Fruit fly (Drosophila melanogaster) whole organism, embryonic: ENCODE measurements around the gene Naxd.
A peak's percentile ranks its signal among the peaks of the same experiment; 100 is the strongest.

Experiments used
- Bdp1 ChIP-seq: fragments of 200-800 bp; sonication (Bioruptor generic); optimal IDR thresholded peaks from 3 replicates; lab custom pipeline; 2016; ENCODE audit warnings: missing biosample characterization, missing genetic modification characterization
- BtbVII ChIP-seq: fragments of 200-800 bp; sonication (Bioruptor generic); optimal IDR thresholded peaks from 3 replicates; lab custom pipeline; 2017; ENCODE audit warnings: missing biosample characterization, mild to moderate bottlenecking, missing genetic modification characterization
- CG10267 ChIP-seq: fragments of 200-800 bp; sonication (Bioruptor generic); optimal IDR thresholded peaks from 2 replicates; lab custom pipeline; 2018; ENCODE audit warnings: missing biosample characterization, mild to moderate bottlenecking, missing genetic modification characterization, moderate library complexity
- CG10979 ChIP-seq: fragments of 200-800 bp; sonication (Bioruptor generic); optimal IDR thresholded peaks from 2 replicates; lab custom pipeline; 2018; ENCODE audit warnings: missing biosample characterization, mild to moderate bottlenecking, missing genetic modification characterization, moderate library complexity
- CG11398 ChIP-seq: fragments of 200-800 bp; sonication (Bioruptor generic); optimal IDR thresholded peaks from 2 replicates; lab custom pipeline; 2016; ENCODE audit warnings: missing biosample characterization, missing genetic modification characterization
- CG11504 ChIP-seq: fragments of 200-800 bp; sonication (Bioruptor generic); optimal IDR thresholded peaks from 3 replicates; lab custom pipeline; 2019; ENCODE audit warnings: missing biosample characterization, mild to moderate bottlenecking, missing genetic modification characterization, moderate library complexity
- CG13775 ChIP-seq: fragments of 200-800 bp; sonication (Bioruptor generic); optimal IDR thresholded peaks from 3 replicates; lab custom pipeline; 2017; ENCODE audit warnings: missing biosample characterization, mild to moderate bottlenecking, missing genetic modification characterization
- CG17361 ChIP-seq: fragments of 200-800 bp; sonication (Bioruptor generic); IDR thresholded peaks from 3 replicates; pipeline ENCODE4 v1.3.6; 2022; ENCODE audit warnings: missing biosample characterization, missing genetic modification characterization
- CG18262 ChIP-seq: fragments of 200-800 bp; optimal IDR thresholded peaks from 3 replicates; lab custom pipeline; 2019; ENCODE audit warnings: missing biosample characterization, mild to moderate bottlenecking, missing genetic modification characterization, moderate library complexity
- CG18599 ChIP-seq: fragments of 200-800 bp; sonication (Bioruptor generic); optimal IDR thresholded peaks from 3 replicates; lab custom pipeline; 2017; ENCODE audit warnings: missing biosample characterization, missing genetic modification characterization, mild to moderate bottlenecking, moderate library complexity, missing genetic modification reagents
- CG2120 ChIP-seq: fragments of 200-800 bp; sonication (Bioruptor generic); optimal IDR thresholded peaks from 3 replicates; lab custom pipeline; 2016; ENCODE audit warnings: missing biosample characterization, missing genetic modification characterization
- CG2712 ChIP-seq: fragments of 200-800 bp; optimal IDR thresholded peaks from 3 replicates; lab custom pipeline; 2019; ENCODE audit warnings: missing biosample characterization, mild to moderate bottlenecking, missing genetic modification characterization, moderate library complexity
- CG30403 ChIP-seq: fragments of 200-800 bp; sonication (Bioruptor generic); optimal IDR thresholded peaks from 3 replicates; lab custom pipeline; 2016; ENCODE audit warnings: missing biosample characterization, missing genetic modification characterization
- CG34422 ChIP-seq: fragments of 200-800 bp; sonication (Bioruptor generic); IDR thresholded peaks from 3 replicates; pipeline ENCODE4 v1.3.6; 2022; ENCODE audit warnings: missing biosample characterization, missing genetic modification characterization
- CG4360 ChIP-seq: fragments of 200-800 bp; sonication (Bioruptor generic); IDR thresholded peaks from 2 replicates; pipeline ENCODE4 v1.3.6; 2022; ENCODE audit warnings: missing biosample characterization, missing genetic modification characterization
- CG4424 ChIP-seq: fragments of 200-800 bp; sonication (Bioruptor generic); optimal IDR thresholded peaks from 3 replicates; lab custom pipeline; 2016; ENCODE audit warnings: missing biosample characterization, missing genetic modification characterization
- CG4820 ChIP-seq: fragments of 200-800 bp; sonication (Bioruptor generic); optimal IDR thresholded peaks from 3 replicates; lab custom pipeline; 2016; ENCODE audit warnings: missing biosample characterization, missing genetic modification characterization
- CG6689 ChIP-seq: fragments of 200-800 bp; sonication (Bioruptor generic); IDR thresholded peaks from 2 replicates; pipeline ENCODE4 v1.3.6; 2022; ENCODE audit warnings: missing biosample characterization, missing genetic modification characterization
- CG6791 ChIP-seq: fragments of 200-800 bp; sonication (Bioruptor generic); IDR thresholded peaks from 3 replicates; pipeline ENCODE4 v1.3.6; 2022; ENCODE audit warnings: missing biosample characterization, missing genetic modification characterization; ENCODE audit not compliant: partially characterized antibody
- CG8281 ChIP-seq: fragments of 200-800 bp; sonication (Bioruptor generic); optimal IDR thresholded peaks from 2 replicates; lab custom pipeline; 2018; ENCODE audit warnings: missing biosample characterization, mild to moderate bottlenecking, missing genetic modification characterization, moderate library complexity
- CG9727 ChIP-seq: fragments of 200-800 bp; sonication (Bioruptor generic); optimal IDR thresholded peaks from 3 replicates; lab custom pipeline; 2017; ENCODE audit warnings: missing biosample characterization, mild to moderate bottlenecking, missing genetic modification characterization
- CTCF ChIP-seq: fragments of 200-800 bp; sonication (Bioruptor generic); optimal IDR thresholded peaks from 2 replicates; lab custom pipeline; 2017; ENCODE audit warnings: missing biosample characterization, mild to moderate bottlenecking, missing genetic modification characterization, moderate library complexity
- Chrac-16 ChIP-seq: fragments of 200-800 bp; sonication (Bioruptor generic); optimal IDR thresholded peaks from 3 replicates; lab custom pipeline; 2016; ENCODE audit warnings: missing biosample characterization, missing genetic modification characterization
- Dip2 ChIP-seq: fragments of 200-800 bp; sonication (Bioruptor generic); IDR thresholded peaks from 2 replicates; pipeline ENCODE4 v1.3.6; 2022; ENCODE audit warnings: missing biosample characterization, missing genetic modification characterization
- Rfx ChIP-seq: fragments of 200-800 bp; sonication (Bioruptor generic); IDR thresholded peaks from 2 replicates; pipeline ENCODE4 v1.3.6; 2022; ENCODE audit warnings: missing biosample characterization, missing genetic modification characterization
- Sry-β ChIP-seq: fragments of 200-800 bp; sonication (Bioruptor generic); optimal IDR thresholded peaks from 2 replicates; lab custom pipeline; 2018; ENCODE audit warnings: missing biosample characterization, mild to moderate bottlenecking, missing genetic modification characterization, moderate library complexity
- Taf1 ChIP-seq: fragments of 200-800 bp; sonication (Bioruptor generic); IDR thresholded peaks from 2 replicates; pipeline ENCODE4 v1.3.6; 2022; ENCODE audit warnings: missing biosample characterization, missing genetic modification characterization
- Xrp1 ChIP-seq: fragments of 200-800 bp; sonication (Bioruptor generic); IDR thresholded peaks from 2 replicates; pipeline ENCODE4 v1.3.6; 2022; ENCODE audit warnings: missing biosample characterization, missing genetic modification characterization
- bcd ChIP-seq: fragments of 200-800 bp; sonication (Bioruptor generic); optimal IDR thresholded peaks from 2 replicates; lab custom pipeline; 2017; ENCODE audit warnings: missing biosample characterization, mild to moderate bottlenecking, missing genetic modification characterization
- bigmax ChIP-seq: fragments of 200-800 bp; sonication (Bioruptor generic); optimal IDR thresholded peaks from 2 replicates; lab custom pipeline; 2018; ENCODE audit warnings: missing biosample characterization, mild to moderate bottlenecking, missing genetic modification characterization
- bsh ChIP-seq, 2 experiments: fragments of 200-800 bp; sonication (Bioruptor generic); optimal IDR thresholded peaks; 2 replicates each; lab custom pipeline; 2017 to 2018; ENCODE audit warnings: mild to moderate bottlenecking in 2 of 2, missing biosample characterization in 2 of 2, missing genetic modification characterization in 2 of 2, moderate library complexity in 1 of 2
- btn ChIP-seq: fragments of 200-800 bp; sonication (Bioruptor generic); optimal IDR thresholded peaks from 2 replicates; lab custom pipeline; 2016; ENCODE audit warnings: missing biosample characterization, missing genetic modification characterization
- chinmo ChIP-seq: fragments of 200-800 bp; sonication (Bioruptor generic); IDR thresholded peaks from 4 replicates; pipeline ENCODE4 v1.3.6; 2022; ENCODE audit warnings: missing biosample characterization, missing genetic modification characterization; ENCODE audit not compliant: partially characterized antibody
- corto ChIP-seq: fragments of 200-800 bp; sonication (Bioruptor generic); optimal IDR thresholded peaks from 2 replicates; lab custom pipeline; 2016; ENCODE audit warnings: missing biosample characterization, mild to moderate bottlenecking, missing genetic modification characterization, moderate library complexity
- dm ChIP-seq: fragments of 200-800 bp; sonication (Bioruptor generic); optimal IDR thresholded peaks from 3 replicates; lab custom pipeline; 2016; ENCODE audit warnings: missing biosample characterization, missing genetic modification characterization
- ewg ChIP-seq: fragments of 200-800 bp; sonication (Bioruptor generic); optimal IDR thresholded peaks from 3 replicates; lab custom pipeline; 2017; ENCODE audit warnings: mild to moderate bottlenecking, missing biosample characterization, missing genetic modification reagents, missing genetic modification characterization
- gem ChIP-seq: fragments of 200-800 bp; sonication (Bioruptor generic); optimal IDR thresholded peaks from 2 replicates; lab custom pipeline; 2019; ENCODE audit warnings: missing biosample characterization, mild to moderate bottlenecking, missing genetic modification characterization, moderate library complexity
- gfzf ChIP-seq: fragments of 200-800 bp; sonication (Bioruptor generic); optimal IDR thresholded peaks from 2 replicates; lab custom pipeline; 2016; ENCODE audit warnings: missing biosample characterization, mild to moderate bottlenecking, missing genetic modification characterization, moderate library complexity
- grau ChIP-seq: fragments of 200-800 bp; optimal IDR thresholded peaks from 3 replicates; lab custom pipeline; 2019; ENCODE audit warnings: missing biosample characterization, mild to moderate bottlenecking, missing genetic modification characterization, moderate library complexity
- jing ChIP-seq: fragments of 200-800 bp; sonication (Bioruptor generic); optimal IDR thresholded peaks from 2 replicates; lab custom pipeline; 2018; ENCODE audit warnings: missing biosample characterization, mild to moderate bottlenecking, missing genetic modification characterization
- lola ChIP-seq, 3 experiments: fragments of >200 bp in 2 of 3; fragments of 200-800 bp in 1 of 3; sonication (Bioruptor generic) in 1 of 3; optimal IDR thresholded peaks; 2 replicates each; lab custom pipeline; 2017 to 2019; ENCODE audit warnings: missing biosample characterization in 3 of 3, missing genetic modification characterization in 3 of 3, mild to moderate bottlenecking in 1 of 3, moderate library complexity in 1 of 3
- phol ChIP-seq: fragments of 200-800 bp; sonication (Bioruptor generic); optimal IDR thresholded peaks from 3 replicates; lab custom pipeline; 2018; ENCODE audit warnings: missing biosample characterization, mild to moderate bottlenecking, missing genetic modification characterization, moderate library complexity
- pnt ChIP-seq: fragments of 200-800 bp; sonication (Bioruptor generic); optimal IDR thresholded peaks from 3 replicates; lab custom pipeline; 2016; ENCODE audit warnings: missing biosample characterization, missing genetic modification characterization
- row ChIP-seq: fragments of 200-800 bp; sonication (Bioruptor generic); IDR thresholded peaks from 3 replicates; pipeline ENCODE4 v1.3.6; 2022; ENCODE audit warnings: missing biosample characterization, missing genetic modification characterization
- sens ChIP-seq: fragments of 200-800 bp; sonication (Bioruptor generic); peaks from one replicate; lab custom pipeline; 2016; ENCODE audit warnings: missing biosample characterization, missing genetic modification characterization
- seq ChIP-seq: fragments of 200-800 bp; sonication (Bioruptor generic); IDR thresholded peaks from 2 replicates; pipeline ENCODE4 v1.3.6; 2022; ENCODE audit warnings: missing biosample characterization, missing genetic modification characterization
- slp2 ChIP-seq: fragments of 200-800 bp; sonication (Bioruptor generic); optimal IDR thresholded peaks from 2 replicates; lab custom pipeline; 2016; ENCODE audit warnings: missing biosample characterization, missing genetic modification characterization

Gene Naxd

DNA sequence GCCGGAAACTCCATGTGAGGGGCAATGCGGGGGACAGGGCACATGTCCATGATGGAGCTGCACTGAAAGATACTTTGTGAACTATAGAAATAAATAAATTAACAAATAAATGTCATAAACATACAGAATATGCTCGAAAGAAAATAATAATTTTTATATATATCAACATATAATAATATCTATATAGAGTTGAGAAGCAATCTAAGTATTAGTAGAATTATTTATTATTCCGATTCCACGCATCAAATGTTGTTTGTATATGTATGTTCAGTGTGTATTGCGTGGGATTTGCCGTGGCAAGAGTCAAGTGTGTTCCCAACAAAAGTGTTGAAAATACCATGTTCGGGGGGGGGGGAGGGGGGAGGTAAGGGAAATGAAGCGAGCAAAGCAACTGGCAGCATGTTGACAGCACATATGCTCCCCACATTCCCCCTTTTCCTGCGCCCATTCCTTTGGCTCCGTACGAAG, 40.6 kb downstream of the Naxd start (continued):
- TF ChIP-seq CG6791 (GFP tag; lab: Robert Waterston, UW), result no peak
- no peak for TF ChIP-seq CG18599 (GFP tag; lab: Kevin White, UChicago)

DNA sequence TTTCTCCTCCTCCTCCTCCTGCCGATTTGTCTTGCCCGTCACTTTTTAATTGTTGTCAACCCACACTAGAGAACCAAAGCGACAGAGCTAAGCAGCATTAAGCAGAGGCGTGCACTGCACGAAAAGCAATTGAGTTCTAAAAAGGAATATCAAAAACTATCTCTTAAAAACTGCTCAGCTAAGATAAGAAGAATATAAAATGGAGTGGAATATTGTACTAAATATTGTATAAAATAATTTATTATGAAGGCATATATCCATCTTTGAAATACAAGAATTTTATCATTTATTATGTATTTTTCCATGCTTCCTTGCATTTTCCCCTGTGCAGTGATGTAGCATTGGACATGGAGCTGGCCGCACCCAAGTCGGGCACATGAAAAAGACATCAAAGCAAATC, 42.4 kb downstream of the Naxd start:
- TF ChIP-seq CG2120 (GFP tag; lab: Kevin White, UChicago) (peak; percentile 2), CG11398 (no peak), bcd (no peak), gfzf (GFP tag; lab: Kevin White, UChicago) (no peak), bigmax (GFP tag; lab: Kevin White, UChicago) (no peak), jing (GFP tag; lab: Kevin White, UChicago) (no peak), phol (tag; lab: Kevin White, UChicago) (peak; percentile 3), CG8281 (tag; lab: Kevin White, UChicago) (no peak), gem (tag; lab: Kevin White, UChicago) (peak; percentile 31), BtbVII (GFP tag; lab: Kevin White, UChicago) (no peak), Taf1 (GFP tag; lab: Robert Waterston, UW) (no peak), CG17361 (0 out of 3 replicates have a peak, but pooled peaks have one; percentile 25), Xrp1 (peak; percentile 48), grau (tag; lab: Kevin White, UChicago) (peak; percentile 7), CG4424 (GFP tag; lab: Kevin White, UChicago) (peak; percentile 27), slp2 (no peak), lola (GFP tag; optimal IDR thresholded peaks at IDR 0.05; lab: Kevin White, UChicago) (peak in 1 of 3 experiments; percentile 12), CG4360 (GFP tag; lab: Robert Waterston, UW) (no peak), Bdp1 (GFP tag; lab: Kevin White, UChicago) (no peak), corto (GFP tag; lab: Kevin White, UChicago) (no peak), CG10267 (peak; percentile 17), CG4820 (no peak), dm (no peak), CG30403 (GFP tag; lab: Kevin White, UChicago) (peak; percentile 5), sens (GFP tag; lab: Kevin White, UChicago) (peak; percentile 45), row (GFP tag; lab: Robert Waterston, UW) (peak; percentile 31; the same call in 1 of the 3 replicates), bsh (GFP tag; optimal IDR thresholded peaks at IDR 0.05; lab: Kevin White, UChicago) (peak; percentile 14 to 20), CG2712 (tag; lab: Kevin White, UChicago) (peak; percentile 19), CG18262 (tag; lab: Kevin White, UChicago) (peak; percentile 15), CG6689 (GFP tag; lab: Robert Waterston, UW) (0 out of 2 replicates have a peak, but pooled peaks have one; percentile 24), CG9727 (peak; percentile 15)

DNA sequence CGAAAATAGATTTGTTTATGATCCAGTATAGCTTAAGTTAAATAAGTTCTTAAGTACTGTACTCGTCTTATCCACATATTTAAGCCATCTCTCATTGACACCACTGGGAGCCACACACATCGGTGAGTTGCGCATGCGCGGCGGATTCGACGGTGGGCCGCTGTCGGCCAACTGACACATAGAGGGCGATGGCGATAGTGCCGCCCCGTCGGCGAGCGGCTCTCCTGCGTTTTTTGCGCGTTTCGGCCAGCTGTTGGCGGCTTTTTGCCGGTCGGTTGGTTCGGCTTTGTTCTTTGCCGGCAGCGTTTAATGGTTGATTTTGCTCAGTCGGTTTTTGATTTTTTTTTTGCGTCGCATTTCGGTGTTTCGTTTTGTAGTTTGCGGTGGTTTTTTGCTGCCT, 43.2 kb downstream of the Naxd start:
- TF ChIP-seq CTCF (GFP tag; lab: Kevin White, UChicago) (peak; percentile 75), CG34422 (GFP tag; lab: Robert Waterston, UW) (0 out of 3 replicates have a peak, but pooled peaks have one; percentile 18), Chrac-16 (GFP tag; lab: Kevin White, UChicago) (no peak), ewg (peak; percentile 33), CG10979 (peak; percentile 39), sens (GFP tag; lab: Kevin White, UChicago) (peak; percentile 37), chinmo (GFP tag; lab: Robert Waterston, UW) (0 out of 4 replicates have a peak, but pooled peaks have one; percentile 23), seq (GFP tag; lab: Robert Waterston, UW) (peak; percentile 26; the same call in 1 of the 2 replicates), Dip2 (peak; percentile 6; the same call in 1 of the 2 replicates), CG11504 (tag; lab: Kevin White, UChicago) (no peak), CG13775 (GFP tag; lab: Kevin White, UChicago) (no peak), Rfx (peak; percentile 7; the same call in 1 of the 2 replicates), btn (no peak), pnt (GFP tag; lab: Kevin White, UChicago) (no peak), Sry-β (GFP tag; lab: Kevin White, UChicago) (no peak)
